Fruit fly (Drosophila melanogaster): Measurements from ENCODE around the gene eff.
A peak's percentile ranks its signal among the peaks of the same experiment; 100 is the strongest.

Gene eff

DNA sequence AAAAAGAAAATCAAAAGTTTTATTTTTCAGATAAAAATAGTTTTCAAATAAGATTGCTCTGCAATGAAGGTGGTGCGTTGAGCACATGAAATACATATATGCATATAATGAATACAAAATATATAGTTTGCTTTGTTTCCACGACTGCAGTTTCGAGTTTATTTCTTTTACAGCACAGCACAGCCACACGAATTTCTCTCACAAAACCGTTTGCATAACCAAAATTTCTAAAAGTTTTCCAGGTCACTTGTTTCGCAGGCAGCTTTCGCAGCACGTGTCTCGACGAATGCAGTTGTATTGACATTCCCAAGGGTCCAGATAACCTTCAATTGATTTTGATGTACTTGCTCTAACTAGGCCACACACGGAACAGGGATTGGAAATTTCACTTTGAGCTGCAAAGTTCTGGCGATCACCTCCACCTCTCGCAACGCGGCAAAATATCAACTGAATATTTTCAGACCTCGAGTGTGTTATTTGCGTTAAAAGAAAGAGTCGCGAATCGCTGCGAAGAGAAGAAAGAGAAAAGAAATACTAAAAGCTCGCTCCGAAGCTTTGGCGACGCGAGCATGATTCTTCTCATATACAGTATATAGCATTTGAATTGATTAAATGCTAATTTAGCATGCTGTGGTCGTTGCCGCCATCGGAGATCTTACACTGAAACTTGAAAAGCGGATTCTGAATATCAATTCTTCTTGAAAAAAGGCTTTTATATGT lies 9.9 kb downstream of the eff start, which contains the start of gene CG7530 (continued):
- TF ChIP-seq CG15479 (GFP tag; optimal IDR thresholded peaks at IDR 0.05): no peak
- no peak for TF ChIP-seq CG13624 (GFP tag; optimal IDR thresholded peaks at IDR 0.05)
- TF ChIP-seq Trl (optimal IDR thresholded peaks at IDR 0.05): peak; percentile 49 to 80
- no peak for TF ChIP-seq Trl (GFP tag; optimal IDR thresholded peaks at IDR 0.05)
- no peak for TF ChIP-seq grn (GFP tag; optimal IDR thresholded peaks at IDR 0.05)
- no peak for TF ChIP-seq CG1529 (GFP tag; optimal IDR thresholded peaks at IDR 0.05)
- TF ChIP-seq CG32767 (GFP tag; IDR thresholded peaks at IDR 0.05): no peak
- peak; percentile 20; the same call in 1 of the 2 replicates for TF ChIP-seq CG13287 (GFP tag; IDR thresholded peaks at IDR 0.05; ENCODE audit: partially characterized antibody)
- no peak for TF ChIP-seq CG12104 (GFP tag; optimal IDR thresholded peaks at IDR 0.05)
- TF ChIP-seq org-1 (GFP tag; optimal IDR thresholded peaks at IDR 0.05): no peak
- TF ChIP-seq C15 (GFP tag; IDR thresholded peaks at IDR 0.05): no peak
- no peak for TF ChIP-seq Chrac-16 (GFP tag; optimal IDR thresholded peaks at IDR 0.05)
- TF ChIP-seq fd3F (GFP tag; optimal IDR thresholded peaks at IDR 0.05): no peak
- TF ChIP-seq sob (GFP tag; IDR thresholded peaks at IDR 0.05): no peak
- TF ChIP-seq CoRest (tag; optimal IDR thresholded peaks at IDR 0.05): no peak
- TF ChIP-seq ind (GFP tag; optimal IDR thresholded peaks at IDR 0.05): no peak
- peak; percentile 36 for TF ChIP-seq lab (GFP tag; optimal IDR thresholded peaks at IDR 0.05)
- peak; percentile 31 for TF ChIP-seq CG6854 (GFP tag; optimal IDR thresholded peaks at IDR 0.05)
- TF ChIP-seq CG11695 (GFP tag; IDR thresholded peaks at IDR 0.05): no peak
- TF ChIP-seq CG7928 (GFP tag; optimal IDR thresholded peaks at IDR 0.05): no peak
- no peak for TF ChIP-seq CG8388 (GFP tag; optimal IDR thresholded peaks at IDR 0.05)
- 0 out of 2 replicates have a peak, but pooled peaks have one; percentile 39 for TF ChIP-seq CG14441 (GFP tag; IDR thresholded peaks at IDR 0.05)
- TF ChIP-seq ato (GFP tag; IDR thresholded peaks at IDR 0.05; ENCODE audit: partially characterized antibody): no peak
- TF ChIP-seq CG10543 (GFP tag; optimal IDR thresholded peaks at IDR 0.05): no peak
- 0 out of 3 replicates have a peak, but pooled peaks have one; percentile 11 for TF ChIP-seq CG11456 (GFP tag; IDR thresholded peaks at IDR 0.05)
- no peak for TF ChIP-seq CG12769 (tag; optimal IDR thresholded peaks at IDR 0.05)
- no peak for TF ChIP-seq ERR (GFP tag; optimal IDR thresholded peaks at IDR 0.05)
- TF ChIP-seq jing (GFP tag; optimal IDR thresholded peaks at IDR 0.05): no peak
- 0 out of 2 replicates have a peak, but pooled peaks have one; percentile 18 for TF ChIP-seq slbo (GFP tag; IDR thresholded peaks at IDR 0.05)
- peak; percentile 61; the same call in 1 of the 2 replicates for TF ChIP-seq Rfx (GFP tag; IDR thresholded peaks at IDR 0.05)
- TF ChIP-seq sug (tag; optimal IDR thresholded peaks at IDR 0.05): no peak
- no peak for TF ChIP-seq CG7556 (GFP tag; optimal IDR thresholded peaks at IDR 0.05)
- no peak for TF ChIP-seq cg (GFP tag; optimal IDR thresholded peaks at IDR 0.05)
- no peak for TF ChIP-seq disco-r (GFP tag; optimal IDR thresholded peaks at IDR 0.05)
- TF ChIP-seq CG10321 (GFP tag; IDR thresholded peaks at IDR 0.05): no peak
- TF ChIP-seq CG15696 (tag; optimal IDR thresholded peaks at IDR 0.05): no peak
- no peak; the same call in 1 of the 2 replicates for TF ChIP-seq Drgx (GFP tag; IDR thresholded peaks at IDR 0.05)
- TF ChIP-seq CG9797 (GFP tag; optimal IDR thresholded peaks at IDR 0.05): no peak
- TF ChIP-seq crp (GFP tag; optimal IDR thresholded peaks at IDR 0.05): no peak
- no peak for TF ChIP-seq CG31388 (GFP tag; optimal IDR thresholded peaks at IDR 0.05)
- TF ChIP-seq nerfin-2 (GFP tag; IDR thresholded peaks at IDR 0.05; ENCODE audit: partially characterized antibody): no peak
- peak; percentile 12 for TF ChIP-seq CG17829 (tag; optimal IDR thresholded peaks at IDR 0.05)
- no peak for TF ChIP-seq mam (GFP tag; optimal IDR thresholded peaks at IDR 0.05)
- no peak for TF ChIP-seq CG11504 (tag; optimal IDR thresholded peaks at IDR 0.05)

All from whole organism, embryonic.